Worm (Caenorhabditis elegans): Measurements from ENCODE around the gene F11C1.9.

Gene F11C1.9

ce11 chrX:13005730-13006129 lies 28.4 kb upstream of the F11C1.9 start:
- TF ChIP-seq snpc-1.3 (tag; optimal IDR thresholded peaks at IDR 0.05; ENCODE audit: insufficient read depth), result no peak
- no peak for TF ChIP-seq die-1 (tag; optimal IDR thresholded peaks at IDR 0.05)
- no peak for TF ChIP-seq sdz-38 (tag; optimal IDR thresholded peaks at IDR 0.05)
- no peak for TF ChIP-seq snpc-4 (GFP tag; optimal IDR thresholded peaks at IDR 0.05)
- no peak for TF ChIP-seq snpc-4 (tag; optimal IDR thresholded peaks at IDR 0.05)
- TF ChIP-seq B0035.1 (tag; optimal IDR thresholded peaks at IDR 0.05), result no peak
- TF ChIP-seq F57C9.4 (tag; optimal IDR thresholded peaks at IDR 0.05), result no peak
- TF ChIP-seq F23B12.7 (tag; optimal IDR thresholded peaks at IDR 0.05; ENCODE audit: insufficient read depth), result no peak
- TF ChIP-seq madf-3 (GFP tag; IDR thresholded peaks at IDR 0.05), result 0 out of 2 replicates have a peak, but pooled peaks have one; percentile 31

ce11 chrX:13004491-13005093 lies 27.2 kb upstream of the F11C1.9 start:
- TF ChIP-seq ztf-6 (GFP tag; IDR thresholded peaks at IDR 0.05) (no peak), hmg-20 (GFP tag; IDR thresholded peaks at IDR 0.05) (no peak), sptf-2 (GFP tag; optimal IDR thresholded peaks at IDR 0.05) (no peak), T07F8.4 (tag; optimal IDR thresholded peaks at IDR 0.05) (no peak), chd-7 (tag; optimal IDR thresholded peaks at IDR 0.05) (no peak), tbp1 (GFP tag; optimal IDR thresholded peaks at IDR 0.05) (no peak), lag-1 (GFP tag; IDR thresholded peaks at IDR 0.05) (no peak), ZK185.1 (tag; optimal IDR thresholded peaks at IDR 0.05; ENCODE audit: poor library complexity, severe bottlenecking) (no peak), him-1 (tag; optimal IDR thresholded peaks at IDR 0.05) (no peak), ztf-3 (GFP tag; optimal IDR thresholded peaks at IDR 0.05) (no peak), aptf-3 (GFP tag; IDR thresholded peaks at IDR 0.05) (no peak), efl-1 (GFP tag; optimal IDR thresholded peaks at IDR 0.05) (no peak), ceh-58 (GFP tag; IDR thresholded peaks at IDR 0.05) (no peak), pbrm-1 (GFP tag; IDR thresholded peaks at IDR 0.05) (no peak), nfya-2 (GFP tag; IDR thresholded peaks at IDR 0.05) (no peak), snpc-3.4 (tag; optimal IDR thresholded peaks at IDR 0.05) (no peak), F22D6.2 (tag; optimal IDR thresholded peaks at IDR 0.05) (no peak)

- TF ChIP-seq tlf-1 (GFP tag; optimal IDR thresholded peaks at IDR 0.05) (no peak), egrh-3 (GFP tag; IDR thresholded peaks at IDR 0.05) (no peak), bed-2 (GFP tag; IDR thresholded peaks at IDR 0.05) (no peak), F52B5.7 (tag; optimal IDR thresholded peaks at IDR 0.05) (no peak), Y79H2A.3 (GFP tag; conservative IDR thresholded peaks at IDR 0.05) (no peak), madf-10 (tag; optimal IDR thresholded peaks at IDR 0.05) (no peak), F57A8.1 (GFP tag; optimal IDR thresholded peaks at IDR 0.05) (no peak), F33H1.4 (GFP tag; IDR thresholded peaks at IDR 0.05) (no peak)
Measured at ce11 chrX:13003092-13003491, 25.7 kb upstream of the F11C1.9 start.

ce11 chrX:13002322-13002721 lies 25.0 kb upstream of the F11C1.9 start:
- TF ChIP-seq snpc-1.1 (tag; optimal IDR thresholded peaks at IDR 0.05; ENCODE audit: insufficient read depth) (no peak), nhr-80 (tag; optimal IDR thresholded peaks at IDR 0.05) (no peak), ets-4 (GFP tag; optimal IDR thresholded peaks at IDR 0.05) (no peak), let-526 (GFP tag; IDR thresholded peaks at IDR 0.05) (no peak), Y95B8A.8 (GFP tag; IDR thresholded peaks at IDR 0.05) (no peak), hsf-1 (GFP tag; IDR thresholded peaks at IDR 0.05) (no peak), madf-6 (GFP tag; IDR thresholded peaks at IDR 0.05) (no peak), attf-3 (GFP tag; conservative IDR thresholded peaks at IDR 0.05) (no peak), K12H6.12 (tag; optimal IDR thresholded peaks at IDR 0.05) (no peak), C06A6.2 (GFP tag; conservative IDR thresholded peaks at IDR 0.05) (no peak), rcor-1 (GFP tag; IDR thresholded peaks at IDR 0.05) (no peak), him-1 (tag; optimal IDR thresholded peaks at IDR 0.05) (no peak)

All from whole organism, young adult.